Worm (Caenorhabditis elegans) whole organism, L2 larva: ENCODE measurements around the gene C15F1.8.

Source experiments
- C34F6.9 ChIP-seq: fragments of 150-350 bp; optimal IDR thresholded peaks from 2 replicates; lab custom pipeline; 2014; ENCODE audit warnings: missing biosample characterization, missing genetic modification characterization
- F13H6.1 ChIP-seq: sonication (generic microtip); optimal IDR thresholded peaks from 2 replicates; lab custom pipeline; 2016; ENCODE audit warnings: missing genetic modification characterization, missing compliant biosample characterization
- Y55F3AM.14 ChIP-seq: fragments of 200-800 bp; sonication (Bioruptor generic); optimal IDR thresholded peaks from 2 replicates; lab custom pipeline; 2018; ENCODE audit warnings: mild to moderate bottlenecking, missing genetic modification characterization, missing compliant biosample characterization
- ZK546.5 ChIP-seq: sonication (generic microtip); optimal IDR thresholded peaks from 2 replicates; lab custom pipeline; 2017; ENCODE audit warnings: missing biosample characterization, missing genetic modification characterization
- alr-1 ChIP-seq: fragments of 150-350 bp; optimal IDR thresholded peaks from 2 replicates; lab custom pipeline; 2014; ENCODE audit warnings: missing biosample characterization, missing genetic modification characterization
- ama-1 ChIP-seq: fragments of 150-350 bp; optimal IDR thresholded peaks from 2 replicates; lab custom pipeline; 2018; ENCODE audit warnings: inconsistent platforms
- ceh-16 ChIP-seq: fragments of 150-350 bp; optimal IDR thresholded peaks from 2 replicates; lab custom pipeline; 2014; ENCODE audit warnings: missing biosample characterization, missing genetic modification characterization
- ceh-82 ChIP-seq: fragments of 150-350 bp; optimal IDR thresholded peaks from 2 replicates; lab custom pipeline; 2014; ENCODE audit warnings: missing biosample characterization, missing genetic modification characterization
- crh-2 ChIP-seq: sonication (generic microtip); optimal IDR thresholded peaks from 2 replicates; lab custom pipeline; 2017; ENCODE audit warnings: missing biosample characterization, missing genetic modification characterization
- dmd-4 ChIP-seq: sonication (generic microtip); optimal IDR thresholded peaks from 2 replicates; lab custom pipeline; 2017; ENCODE audit warnings: missing biosample characterization, missing genetic modification characterization
- egl-27 ChIP-seq: sonication (generic microtip); optimal IDR thresholded peaks from 3 replicates; lab custom pipeline; 2017; ENCODE audit warnings: missing biosample characterization, missing genetic modification reagents, missing genetic modification characterization
- gmeb-1 ChIP-seq: fragments of 150-350 bp; optimal IDR thresholded peaks from 2 replicates; lab custom pipeline; 2014; ENCODE audit warnings: missing biosample characterization, missing genetic modification characterization
- lin-11 ChIP-seq: fragments of 150-350 bp; sonication (generic microtip); optimal IDR thresholded peaks from 2 replicates; lab custom pipeline; 2014; ENCODE audit warnings: missing biosample characterization, missing genetic modification characterization, inconsistent platforms, mixed read lengths
- lin-13 ChIP-seq: fragments of 150-350 bp; optimal IDR thresholded peaks from 2 replicates; lab custom pipeline; 2014; ENCODE audit warnings: missing biosample characterization, missing genetic modification reagents, missing genetic modification characterization
- lin-39 ChIP-seq: fragments of 150-350 bp; optimal IDR thresholded peaks from 2 replicates; lab custom pipeline; 2014; ENCODE audit warnings: missing biosample characterization, missing genetic modification reagents, missing genetic modification characterization
- lsy-2 ChIP-seq, 2 experiments: fragments of 150-350 bp in 1 of 2; sonication (generic microtip) in 1 of 2; optimal IDR thresholded peaks; 2 replicates each; lab custom pipeline; 2014 to 2017; ENCODE audit warnings: missing biosample characterization in 2 of 2, missing genetic modification characterization in 2 of 2
- mab-5 ChIP-seq: fragments of 150-350 bp; optimal IDR thresholded peaks from 2 replicates; lab custom pipeline; 2014; ENCODE audit warnings: missing biosample characterization, missing genetic modification characterization
- mbf-1 ChIP-seq: sonication (generic microtip); optimal IDR thresholded peaks from 2 replicates; lab custom pipeline; 2017; ENCODE audit warnings: missing biosample characterization, missing genetic modification characterization
- mdl-1 ChIP-seq, 2 experiments: fragments of 150-350 bp in 1 of 2; sonication (generic microtip) in 1 of 2; optimal IDR thresholded peaks; 2 replicates each; lab custom pipeline; 2017; ENCODE audit warnings: missing biosample characterization in 2 of 2, missing genetic modification characterization in 2 of 2
- nhr-11 ChIP-seq: fragments of 150-350 bp; optimal IDR thresholded peaks from 2 replicates; lab custom pipeline; 2014; ENCODE audit warnings: missing biosample characterization, missing genetic modification characterization
- nhr-129 ChIP-seq: fragments of 150-350 bp; optimal IDR thresholded peaks from 2 replicates; lab custom pipeline; 2014; ENCODE audit warnings: missing biosample characterization, missing genetic modification characterization
- nhr-237 ChIP-seq: fragments of 150-350 bp; optimal IDR thresholded peaks from 2 replicates; lab custom pipeline; 2014; ENCODE audit warnings: missing biosample characterization, missing genetic modification characterization
- nhr-6 ChIP-seq: fragments of 150-350 bp; optimal IDR thresholded peaks from 2 replicates; lab custom pipeline; 2014; ENCODE audit warnings: missing biosample characterization, missing genetic modification characterization
- nhr-77 ChIP-seq: fragments of 150-350 bp; optimal IDR thresholded peaks from 2 replicates; lab custom pipeline; 2014; ENCODE audit warnings: missing biosample characterization, missing genetic modification characterization
- peb-1 ChIP-seq: fragments of 150-350 bp; optimal IDR thresholded peaks from 2 replicates; lab custom pipeline; 2014; ENCODE audit warnings: missing biosample characterization, missing genetic modification characterization
- sem-4 ChIP-seq: fragments of 150-350 bp; optimal IDR thresholded peaks from 2 replicates; lab custom pipeline; 2014; ENCODE audit warnings: missing biosample characterization, missing genetic modification reagents, missing genetic modification characterization
- skn-1 ChIP-seq: sonication (generic microtip); optimal IDR thresholded peaks from 2 replicates; lab custom pipeline; 2017; ENCODE audit warnings: missing biosample characterization, missing genetic modification characterization
- sma-3 ChIP-seq: sonication (generic microtip); optimal IDR thresholded peaks from 2 replicates; lab custom pipeline; 2016; ENCODE audit warnings: missing genetic modification reagents, missing genetic modification characterization, missing compliant biosample characterization
- sma-9 ChIP-seq, 2 experiments: fragments of 150-350 bp in 1 of 2; sonication (generic microtip) in 1 of 2; optimal IDR thresholded peaks; 2 replicates each; lab custom pipeline; 2014 to 2016; ENCODE audit warnings: missing genetic modification characterization in 2 of 2, mild to moderate bottlenecking in 1 of 2, missing biosample characterization in 1 of 2, missing compliant biosample characterization in 1 of 2, missing genetic modification reagents in 1 of 2, moderate library complexity in 1 of 2
- snpc-4 ChIP-seq: fragments of 150-350 bp; optimal IDR thresholded peaks from 2 replicates; lab custom pipeline; 2014; ENCODE audit warnings: missing biosample characterization, missing genetic modification characterization
- unc-55 ChIP-seq: fragments of 150-350 bp; sonication (generic microtip); optimal IDR thresholded peaks from 3 replicates; lab custom pipeline; 2014; ENCODE audit warnings: missing biosample characterization, missing genetic modification reagents, missing genetic modification characterization
- unc-62 ChIP-seq: fragments of 150-350 bp; optimal IDR thresholded peaks from 2 replicates; lab custom pipeline; 2014; ENCODE audit warnings: missing biosample characterization, missing genetic modification reagents, missing genetic modification characterization
- zag-1 ChIP-seq: fragments of 150-350 bp; optimal IDR thresholded peaks from 2 replicates; lab custom pipeline; 2014; ENCODE audit warnings: missing biosample characterization, missing genetic modification characterization
- ztf-1 ChIP-seq: fragments of 200-800 bp; sonication (Bioruptor generic); conservative IDR thresholded peaks from 2 replicates; pipeline ENCODE4 v1.3.6; 2022; ENCODE audit warnings: missing genetic modification characterization, missing compliant biosample characterization
- ztf-4 ChIP-seq: fragments of 150-350 bp; optimal IDR thresholded peaks from 2 replicates; lab custom pipeline; 2014; ENCODE audit warnings: missing biosample characterization, missing genetic modification characterization

The C15F1.8 gene

ce11 chrII:6995583-6995982 is 18.0 kb upstream of the C15F1.8 start:
- TF ChIP-seq lin-11: no peak
- TF ChIP-seq skn-1 (tag; lab: Kevin White, UChicago): no peak
- no peak for TF ChIP-seq nhr-11
- TF ChIP-seq lin-39 (tag; lab: Kevin White, UChicago): no peak
- TF ChIP-seq ztf-1 (GFP tag; lab: Robert Waterston, UW): no peak
- no peak for TF ChIP-seq lsy-2 (tag; optimal IDR thresholded peaks at IDR 0.05; lab: Kevin White, UChicago)
- TF ChIP-seq Y55F3AM.14: no peak
- no peak for TF ChIP-seq unc-62 (GFP tag; lab: Kevin White, UChicago)
- TF ChIP-seq sma-3 (GFP tag; lab: Kevin White, UChicago): no peak
- no peak for TF ChIP-seq crh-2 (tag; lab: Kevin White, UChicago)
- TF ChIP-seq gmeb-1 (tag; lab: Kevin White, UChicago): no peak
- TF ChIP-seq alr-1 (tag; lab: Kevin White, UChicago): no peak
- no peak for TF ChIP-seq nhr-6 (tag; lab: Kevin White, UChicago)
- no peak for TF ChIP-seq ceh-82 (tag; lab: Kevin White, UChicago)
- no peak for TF ChIP-seq ceh-16 (tag; lab: Kevin White, UChicago)
- no peak for TF ChIP-seq mbf-1 (tag; lab: Kevin White, UChicago)
- no peak for TF ChIP-seq peb-1 (tag; lab: Kevin White, UChicago)
- no peak for TF ChIP-seq snpc-4 (tag; lab: Kevin White, UChicago)
- no peak for TF ChIP-seq sma-9 (GFP tag; optimal IDR thresholded peaks at IDR 0.05; lab: Kevin White, UChicago)
- TF ChIP-seq sma-9 (tag; optimal IDR thresholded peaks at IDR 0.05; lab: Kevin White, UChicago): no peak
- TF ChIP-seq nhr-237 (tag; lab: Kevin White, UChicago): no peak

ce11 chrII:6994677-6995076 is 17.0 kb upstream of the C15F1.8 start, which contains the start of gene unc-104:
unc-104 (plus strand) TSS chrII:6994987.
- TF ChIP-seq zag-1 (tag; lab: Kevin White, UChicago) (peak; percentile 24), ama-1 (no peak), peb-1 (tag; lab: Kevin White, UChicago) (no peak), sem-4 (tag; lab: Kevin White, UChicago) (peak; percentile 55), C34F6.9 (tag; lab: Kevin White, UChicago) (peak; percentile 27), lsy-2 (tag; optimal IDR thresholded peaks at IDR 0.05; lab: Kevin White, UChicago) (peak in 1 of 2 experiments; percentile 16), crh-2 (tag; lab: Kevin White, UChicago) (peak; percentile 14)

- TF ChIP-seq mab-5 (tag; lab: Kevin White, UChicago): peak; percentile 24
- TF ChIP-seq ztf-1 (GFP tag; lab: Robert Waterston, UW): no peak
- TF ChIP-seq unc-55 (GFP tag; lab: Kevin White, UChicago): peak; percentile 82
- peak; percentile 83 for TF ChIP-seq C34F6.9 (tag; lab: Kevin White, UChicago)
- no peak for TF ChIP-seq ZK546.5 (tag; lab: Kevin White, UChicago)
- peak; percentile 54 for TF ChIP-seq F13H6.1
- TF ChIP-seq snpc-4 (tag; lab: Kevin White, UChicago): peak; percentile 26
- TF ChIP-seq crh-2 (tag; lab: Kevin White, UChicago): peak; percentile 75
- TF ChIP-seq ztf-4: peak; percentile 40
- TF ChIP-seq zag-1 (tag; lab: Kevin White, UChicago): peak; percentile 88
- TF ChIP-seq ama-1: no peak
- TF ChIP-seq Y55F3AM.14: peak; percentile 77
- peak; percentile 67 for TF ChIP-seq sma-9 (GFP tag; optimal IDR thresholded peaks at IDR 0.05; lab: Kevin White, UChicago)
- no peak for TF ChIP-seq sma-9 (tag; optimal IDR thresholded peaks at IDR 0.05; lab: Kevin White, UChicago)
- TF ChIP-seq egl-27 (tag; lab: Kevin White, UChicago): peak; percentile 79
- TF ChIP-seq unc-62 (GFP tag; lab: Kevin White, UChicago): peak; percentile 16
- TF ChIP-seq lsy-2 (tag; optimal IDR thresholded peaks at IDR 0.05; lab: Kevin White, UChicago): peak; percentile 32 to 75
- TF ChIP-seq gmeb-1 (tag; lab: Kevin White, UChicago): no peak
- TF ChIP-seq lin-11: peak; percentile 42
- no peak for TF ChIP-seq nhr-77 (tag; lab: Kevin White, UChicago)
- TF ChIP-seq mdl-1 (tag; optimal IDR thresholded peaks at IDR 0.05; lab: Kevin White, UChicago): no peak
- TF ChIP-seq nhr-129 (tag; lab: Kevin White, UChicago): peak; percentile 61
- TF ChIP-seq lin-13 (GFP tag; lab: Kevin White, UChicago): peak; percentile 34
These were observed 15.3 kb upstream of the C15F1.8 start for ce11 chrII:6992949-6993348.

- TF ChIP-seq snpc-4 (tag; lab: Kevin White, UChicago) (peak; percentile 67), dmd-4 (no peak)
These were observed 12.2 kb upstream of the C15F1.8 start, which contains the start of gene C15F1.1 for ce11 chrII:6989830-6990287. C15F1.1 (plus strand) TSS chrII:6989880.
